Fruit fly (Drosophila melanogaster) whole organism, embryonic: ENCODE data around the gene CG14837.

Experiments
- Asciz ChIP-seq: fragments of 200-800 bp; sonication (Bioruptor generic); optimal IDR thresholded peaks from 2 replicates; lab custom pipeline; 2017; ENCODE audit warnings: missing biosample characterization, mild to moderate bottlenecking, missing genetic modification characterization, missing genetic modification reagents
- CG4730 ChIP-seq: fragments of 200-800 bp; sonication (Bioruptor generic); IDR thresholded peaks from 2 replicates; pipeline ENCODE4 v1.3.6; 2022; ENCODE audit warnings: missing biosample characterization, missing genetic modification characterization
- CG6854 ChIP-seq: fragments of 200-800 bp; sonication (Bioruptor generic); optimal IDR thresholded peaks from 3 replicates; lab custom pipeline; 2017; ENCODE audit warnings: missing biosample characterization, mild to moderate bottlenecking, missing genetic modification characterization
- CG9437 ChIP-seq: fragments of 200-800 bp; sonication (Bioruptor generic); optimal IDR thresholded peaks from 2 replicates; lab custom pipeline; 2018; ENCODE audit warnings: missing biosample characterization, mild to moderate bottlenecking, missing genetic modification characterization
- CG9797 ChIP-seq: fragments of 200-800 bp; sonication (Bioruptor generic); optimal IDR thresholded peaks from 3 replicates; lab custom pipeline; 2018; ENCODE audit warnings: missing biosample characterization, mild to moderate bottlenecking, missing genetic modification characterization
- HmgZ ChIP-seq: fragments of 200-800 bp; sonication (Bioruptor generic); optimal IDR thresholded peaks from 2 replicates; lab custom pipeline; 2018; ENCODE audit warnings: missing biosample characterization, mild to moderate bottlenecking, missing genetic modification characterization
- Ptx1 ChIP-seq: fragments of 200-800 bp; sonication (Bioruptor generic); IDR thresholded peaks from 2 replicates; pipeline ENCODE4 v1.3.6; 2022; ENCODE audit warnings: missing biosample characterization, missing genetic modification characterization
- chinmo ChIP-seq: fragments of 200-800 bp; sonication (Bioruptor generic); IDR thresholded peaks from 4 replicates; pipeline ENCODE4 v1.3.6; 2022; ENCODE audit warnings: missing biosample characterization, missing genetic modification characterization; ENCODE audit not compliant: partially characterized antibody
- chm ChIP-seq: fragments of 200-800 bp; sonication (Bioruptor generic); IDR thresholded peaks from 2 replicates; pipeline ENCODE4 v1.3.6; 2022; ENCODE audit warnings: missing biosample characterization, missing genetic modification characterization
- dmrt99B ChIP-seq: fragments of 200-800 bp; sonication (Bioruptor generic); optimal IDR thresholded peaks from 2 replicates; lab custom pipeline; 2018; ENCODE audit warnings: missing biosample characterization, mild to moderate bottlenecking, missing genetic modification characterization, moderate library complexity
- gsb-n ChIP-seq: fragments of 200-800 bp; sonication (Bioruptor generic); optimal IDR thresholded peaks from 3 replicates; lab custom pipeline; 2018; ENCODE audit warnings: missing biosample characterization, mild to moderate bottlenecking, missing genetic modification characterization
- trh ChIP-seq: fragments of 200-800 bp; sonication (Bioruptor generic); optimal IDR thresholded peaks from 2 replicates; lab custom pipeline; 2016; ENCODE audit warnings: missing biosample characterization, missing genetic modification characterization

dm6 chr3L:7553062-7553461, 6.8 kb downstream of the CG14837 start:
- TF ChIP-seq trh (GFP tag; lab: Kevin White, UChicago) (no peak), gsb-n (tag; lab: Kevin White, UChicago) (no peak), dmrt99B (tag; lab: Kevin White, UChicago) (no peak), Asciz (GFP tag; lab: Kevin White, UChicago) (no peak), HmgZ (tag; lab: Kevin White, UChicago) (no peak), chinmo (GFP tag; lab: Robert Waterston, UW) (no peak), Ptx1 (GFP tag; lab: Robert Waterston, UW) (no peak), CG4730 (GFP tag; lab: Robert Waterston, UW) (no peak), CG9797 (GFP tag; lab: Kevin White, UChicago) (no peak), CG6854 (GFP tag; lab: Kevin White, UChicago) (no peak), chm (GFP tag; lab: Robert Waterston, UW) (no peak), CG9437 (no peak)
